In the genomic region with DNA sequence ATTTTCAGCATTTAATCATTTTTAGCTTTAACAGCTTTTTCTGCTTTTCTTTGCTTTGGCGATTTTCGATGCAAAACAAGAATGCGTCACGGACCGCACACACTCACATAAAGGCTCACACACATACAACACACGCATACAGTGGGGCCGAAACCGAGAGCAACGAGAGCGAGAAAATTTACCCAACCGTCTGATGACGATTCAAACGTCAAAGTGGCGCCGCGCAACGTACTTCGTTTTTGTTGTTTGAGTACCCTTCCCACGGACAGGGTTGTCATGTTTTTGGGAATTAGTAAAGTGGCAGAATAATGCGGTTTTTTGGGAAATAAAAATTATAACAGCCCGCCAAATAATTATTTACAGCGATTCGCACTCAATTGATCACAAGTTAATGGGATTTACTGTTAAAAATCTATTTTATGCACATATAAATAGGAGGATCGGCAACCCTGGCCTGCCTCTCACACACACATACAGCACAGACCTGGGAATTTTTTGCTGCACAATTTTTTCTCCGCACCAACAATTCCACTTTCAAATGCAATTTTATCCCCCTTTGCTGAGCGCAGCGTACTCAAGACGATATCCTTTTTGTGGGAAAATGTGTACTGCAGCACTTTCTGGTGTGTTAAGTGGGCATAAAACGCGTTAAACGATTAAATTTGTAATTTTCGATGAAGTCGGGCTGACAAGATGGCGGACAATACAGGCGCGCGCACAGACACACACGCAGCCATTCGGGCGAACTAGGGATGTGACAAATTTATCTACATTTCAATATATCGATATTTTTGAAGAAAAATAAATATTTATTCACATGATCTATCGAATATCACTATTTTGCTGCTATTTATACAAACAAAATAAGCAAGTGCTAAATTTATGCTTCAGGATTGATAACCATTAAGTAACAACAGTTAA, we compare ENCODE assay signal across 5 fruit fly cellular contexts.
TF ChIP-seq lines count a peak whose summit lies in the region.

No protein-coding gene starts in this region.

TF ChIP-seq in whole organism, adult, 20 proteins besides CTCF, POLR2A, EP300 and RAD21 (continued from another document):
- TF ChIP-seq Clk (GFP tag; optimal IDR thresholded peaks at IDR 0.05; lab: Kevin White, UChicago) (peak; percentile 86), Crg-1 (GFP tag; optimal IDR thresholded peaks at IDR 0.05; lab: Kevin White, UChicago) (peak; percentile 77), Mnt (GFP tag; optimal IDR thresholded peaks at IDR 0.05; lab: Kevin White, UChicago) (peak; percentile 87), ovo (GFP tag; optimal IDR thresholded peaks at IDR 0.05; lab: Kevin White, UChicago) (peak; percentile 17), CG7045 (GFP tag; optimal IDR thresholded peaks at IDR 0.05; lab: Kevin White, UChicago) (peak; percentile 92)
TF ChIP-seq in whole organism, adult: peak in this region for 18.

TF ChIP-seq in whole organism, embryonic, 481 proteins besides CTCF, POLR2A, EP300 and RAD21 (continued from another document and continues in another):
- TF ChIP-seq CG11398 (GFP tag; optimal IDR thresholded peaks at IDR 0.05; lab: Kevin White, UChicago) (peak; percentile 89), abd-A (tag; optimal IDR thresholded peaks at IDR 0.05; lab: Kevin White, UChicago) (peak; percentile 56), CG7372 (GFP tag; IDR thresholded peaks at IDR 0.05; lab: Robert Waterston, UW) (peak; percentile 91), cad (GFP tag; optimal IDR thresholded peaks at IDR 0.05; lab: Kevin White, UChicago) (no peak), CG1529 (GFP tag; optimal IDR thresholded peaks at IDR 0.05; lab: Kevin White, UChicago) (peak; percentile 93), Sox102F (GFP tag; optimal IDR thresholded peaks at IDR 0.05; lab: Kevin White, UChicago) (peak; percentile 93), ftz-f1 (GFP tag; optimal IDR thresholded peaks at IDR 0.05; lab: Kevin White, UChicago) (peak; percentile 51), pum (GFP tag; optimal IDR thresholded peaks at IDR 0.05; lab: Kevin White, UChicago) (peak; percentile 90), CG13624 (GFP tag; optimal IDR thresholded peaks at IDR 0.05; lab: Kevin White, UChicago) (peak; percentile 93), Six4 (GFP tag; optimal IDR thresholded peaks at IDR 0.05; lab: Kevin White, UChicago) (peak; percentile 87), sob (GFP tag; IDR thresholded peaks at IDR 0.05; lab: Robert Waterston, UW) (peak; percentile 92), az2 (GFP tag; optimal IDR thresholded peaks at IDR 0.05; lab: Kevin White, UChicago) (peak; percentile 92), CG6791 (GFP tag; IDR thresholded peaks at IDR 0.05; lab: Robert Waterston, UW; ENCODE audit: partially characterized antibody) (peak; percentile 39; the same call in 1 of the 3 replicates), chn (GFP tag; optimal IDR thresholded peaks at IDR 0.05; lab: Kevin White, UChicago) (peak; percentile 93), fd96Cb (tag; optimal IDR thresholded peaks at IDR 0.05; lab: Kevin White, UChicago) (peak; percentile 90), Hmr (GFP tag; optimal IDR thresholded peaks at IDR 0.05; lab: Kevin White, UChicago) (peak; percentile 96), wek (GFP tag; optimal IDR thresholded peaks at IDR 0.05; lab: Kevin White, UChicago) (peak; percentile 87), klu (GFP tag; IDR thresholded peaks at IDR 0.05; lab: Robert Waterston, UW) (peak; percentile 82), sens (GFP tag; lab: Kevin White, UChicago) (peak; percentile 99), CG10462 (GFP tag; optimal IDR thresholded peaks at IDR 0.05; lab: Kevin White, UChicago) (peak; percentile 90), Dbx (GFP tag; IDR thresholded peaks at IDR 0.05; lab: Robert Waterston, UW) (peak; percentile 91), CG16779 (GFP tag; IDR thresholded peaks at IDR 0.05; lab: Robert Waterston, UW) (peak; percentile 80), pzg (GFP tag; optimal IDR thresholded peaks at IDR 0.05; lab: Kevin White, UChicago) (peak; percentile 43), CG17912 (GFP tag; optimal IDR thresholded peaks at IDR 0.05; lab: Kevin White, UChicago) (peak; percentile 80), CG15479 (GFP tag; optimal IDR thresholded peaks at IDR 0.05; lab: Kevin White, UChicago) (peak; percentile 93), Poxn (GFP tag; IDR thresholded peaks at IDR 0.05; lab: Robert Waterston, UW) (peak; percentile 70), CG8765 (GFP tag; IDR thresholded peaks at IDR 0.05; lab: Robert Waterston, UW) (peak; percentile 90), CG10431 (GFP tag; optimal IDR thresholded peaks at IDR 0.05; lab: Kevin White, UChicago) (peak; percentile 83)

TF ChIP-seq in whole organism, prepupa, 60 proteins besides CTCF, POLR2A, EP300 and RAD21 (continued from another document and continues in another):
- TF ChIP-seq topi (GFP tag; optimal IDR thresholded peaks at IDR 0.05; lab: Kevin White, UChicago), result peak; percentile 93
- peak; percentile 95 for TF ChIP-seq eg (GFP tag; IDR thresholded peaks at IDR 0.05; lab: Robert Waterston, UW)
- TF ChIP-seq fkh (GFP tag; optimal IDR thresholded peaks at IDR 0.05; lab: Kevin White, UChicago), result peak; percentile 66
- peak; percentile 96 for TF ChIP-seq CG6163 (GFP tag; IDR thresholded peaks at IDR 0.05; lab: Robert Waterston, UW)
- TF ChIP-seq Met (GFP tag; optimal IDR thresholded peaks at IDR 0.05; lab: Kevin White, UChicago), result peak; percentile 95
- TF ChIP-seq CG11294 (GFP tag; IDR thresholded peaks at IDR 0.05; lab: Robert Waterston, UW), result peak; percentile 82
- TF ChIP-seq Eip93F (GFP tag; optimal IDR thresholded peaks at IDR 0.05; lab: Kevin White, UChicago), result peak; percentile 83
- peak; percentile 94 for TF ChIP-seq Hr4 (GFP tag; optimal IDR thresholded peaks at IDR 0.05; lab: Kevin White, UChicago)
- TF ChIP-seq CG10631 (GFP tag; optimal IDR thresholded peaks at IDR 0.05; lab: Kevin White, UChicago), result peak; percentile 90
- peak; percentile 91 to 92 for TF ChIP-seq ss (GFP tag; optimal IDR thresholded peaks at IDR 0.05; lab: Kevin White, UChicago)
- peak; percentile 97 for TF ChIP-seq svp (GFP tag; lab: Kevin White, UChicago)
- peak; percentile 98 for TF ChIP-seq Eip78C (GFP tag; lab: Kevin White, UChicago)
- TF ChIP-seq net (GFP tag; optimal IDR thresholded peaks at IDR 0.05; lab: Kevin White, UChicago), result peak; percentile 92
- TF ChIP-seq Ets21C (GFP tag; optimal IDR thresholded peaks at IDR 0.05; lab: Kevin White, UChicago), result peak; percentile 90
- peak; percentile 73 for TF ChIP-seq dac (GFP tag; optimal IDR thresholded peaks at IDR 0.05; lab: Kevin White, UChicago)
- TF ChIP-seq spab (GFP tag; optimal IDR thresholded peaks at IDR 0.05; lab: Kevin White, UChicago), result peak; percentile 86
- peak; percentile 94 for TF ChIP-seq pdm3 (GFP tag; optimal IDR thresholded peaks at IDR 0.05; lab: Kevin White, UChicago)
- peak; percentile 86 for TF ChIP-seq Sox15 (GFP tag; optimal IDR thresholded peaks at IDR 0.05; lab: Kevin White, UChicago)
- TF ChIP-seq achi (GFP tag; optimal IDR thresholded peaks at IDR 0.05; lab: Kevin White, UChicago), result peak; percentile 94
- TF ChIP-seq CG8119 (GFP tag; IDR thresholded peaks at IDR 0.05; lab: Robert Waterston, UW), result peak; percentile 91
- TF ChIP-seq vri (GFP tag; optimal IDR thresholded peaks at IDR 0.05; lab: Kevin White, UChicago), result peak; percentile 95
- peak; percentile 93 for TF ChIP-seq CG8632 (GFP tag; optimal IDR thresholded peaks at IDR 0.05; lab: Kevin White, UChicago)
- TF ChIP-seq CG6792 (GFP tag; optimal IDR thresholded peaks at IDR 0.05; lab: Kevin White, UChicago), result peak; percentile 94
- TF ChIP-seq Smox (GFP tag; optimal IDR thresholded peaks at IDR 0.05; lab: Kevin White, UChicago), result peak; percentile 92
- peak; percentile 95 for TF ChIP-seq Sox102F (GFP tag; optimal IDR thresholded peaks at IDR 0.05; lab: Kevin White, UChicago)
- TF ChIP-seq CG6808 (GFP tag; optimal IDR thresholded peaks at IDR 0.05; lab: Kevin White, UChicago), result peak; percentile 93
- TF ChIP-seq CG9139 (GFP tag; optimal IDR thresholded peaks at IDR 0.05; lab: Kevin White, UChicago), result peak; percentile 82
- TF ChIP-seq salr (GFP tag; optimal IDR thresholded peaks at IDR 0.05; lab: Kevin White, UChicago), result peak; percentile 79 to 91
- peak; percentile 92 for TF ChIP-seq CG10669 (GFP tag; optimal IDR thresholded peaks at IDR 0.05; lab: Kevin White, UChicago)
- TF ChIP-seq Blimp-1 (GFP tag; optimal IDR thresholded peaks at IDR 0.05; lab: Kevin White, UChicago), result peak; percentile 78

TF ChIP-seq in whole organism, pupa, 21 proteins besides CTCF, POLR2A, EP300 and RAD21 (continued from another document):
- TF ChIP-seq CG14655 (GFP tag; optimal IDR thresholded peaks at IDR 0.05; lab: Kevin White, UChicago), result peak; percentile 92
- peak; percentile 80 for TF ChIP-seq CG13204 (GFP tag; optimal IDR thresholded peaks at IDR 0.05; lab: Kevin White, UChicago)
- TF ChIP-seq CG8159 (tag; optimal IDR thresholded peaks at IDR 0.05; lab: Kevin White, UChicago), result peak; percentile 93
TF ChIP-seq in whole organism, pupa: peak in this region for 21.

TF ChIP-seq in whole organism, wandering third instar larva, 38 proteins besides CTCF, POLR2A, EP300 and RAD21 (continued from another document):
- peak; percentile 71 for TF ChIP-seq Hr83 (GFP tag; optimal IDR thresholded peaks at IDR 0.05; lab: Kevin White, UChicago; ENCODE audit: poor library complexity, severe bottlenecking)
- peak; percentile 83 for TF ChIP-seq dsf (GFP tag; optimal IDR thresholded peaks at IDR 0.05; lab: Kevin White, UChicago; ENCODE audit: borderline replicate concordance)
- TF ChIP-seq br (GFP tag; optimal IDR thresholded peaks at IDR 0.05; lab: Kevin White, UChicago), result peak; percentile 96
- TF ChIP-seq usp (GFP tag; optimal IDR thresholded peaks at IDR 0.05; lab: Kevin White, UChicago), result no peak
- TF ChIP-seq N (GFP tag; optimal IDR thresholded peaks at IDR 0.05; lab: Kevin White, UChicago), result no peak
- no peak for TF ChIP-seq jim (GFP tag; optimal IDR thresholded peaks at IDR 0.05; lab: Kevin White, UChicago)
- TF ChIP-seq sv (GFP tag; optimal IDR thresholded peaks at IDR 0.05; lab: Kevin White, UChicago), result peak; percentile 92
- TF ChIP-seq dmrt93B (GFP tag; optimal IDR thresholded peaks at IDR 0.05; lab: Kevin White, UChicago), result peak; percentile 85
- TF ChIP-seq woc (GFP tag; optimal IDR thresholded peaks at IDR 0.05; lab: Kevin White, UChicago), result peak; percentile 95
- no peak for TF ChIP-seq pan (optimal IDR thresholded peaks at IDR 0.05; lab: Kevin White, UChicago)
- peak; percentile 71 for TF ChIP-seq Dif (GFP tag; optimal IDR thresholded peaks at IDR 0.05; lab: Kevin White, UChicago; ENCODE audit: partially characterized antibody)
- TF ChIP-seq ey (GFP tag; optimal IDR thresholded peaks at IDR 0.05; lab: Kevin White, UChicago), result peak; percentile 96
- peak; percentile 95 for TF ChIP-seq fru (GFP tag; optimal IDR thresholded peaks at IDR 0.05; lab: Kevin White, UChicago)
- TF ChIP-seq rgr (GFP tag; optimal IDR thresholded peaks at IDR 0.05; lab: Kevin White, UChicago), result peak; percentile 96
- TF ChIP-seq Hr78 (GFP tag; optimal IDR thresholded peaks at IDR 0.05; lab: Kevin White, UChicago), result no peak
- TF ChIP-seq dl (GFP tag; optimal IDR thresholded peaks at IDR 0.05; lab: Kevin White, UChicago; ENCODE audit: insufficient read depth in 1 of 2, partially characterized antibody in 2 of 2), result peak in 1 of 2 experiments; percentile 34
- peak; percentile 84 for TF ChIP-seq Hnf4 (GFP tag; optimal IDR thresholded peaks at IDR 0.05; lab: Kevin White, UChicago)
- TF ChIP-seq HLH106 (tag; optimal IDR thresholded peaks at IDR 0.05; lab: Kevin White, UChicago), result peak; percentile 96
- TF ChIP-seq Jra (GFP tag; optimal IDR thresholded peaks at IDR 0.05; lab: Kevin White, UChicago), result peak; percentile 88
- TF ChIP-seq lola (GFP tag; optimal IDR thresholded peaks at IDR 0.05; lab: Kevin White, UChicago), result no peak
TF ChIP-seq in whole organism, wandering third instar larva: peak in this region for 26.
